Worm (Caenorhabditis elegans) whole organism, L3 larva: ENCODE measurements around the gene W08G11.5.

Experiments used
- R02D3.7 ChIP-seq: fragments of 150-350 bp; optimal IDR thresholded peaks from 2 replicates; lab custom pipeline; 2014; ENCODE audit warnings: missing biosample characterization, missing genetic modification characterization
- aly-2 ChIP-seq: fragments of 150-350 bp; optimal IDR thresholded peaks from 2 replicates; lab custom pipeline; 2014; ENCODE audit warnings: missing biosample characterization, missing genetic modification characterization
- ceh-82 ChIP-seq: fragments of 150-350 bp; optimal IDR thresholded peaks from 2 replicates; lab custom pipeline; 2014; ENCODE audit warnings: missing biosample characterization, missing genetic modification characterization
- nhr-11 ChIP-seq: fragments of 150-350 bp; optimal IDR thresholded peaks from 2 replicates; lab custom pipeline; 2014; ENCODE audit warnings: missing biosample characterization, missing genetic modification characterization
- nhr-25 ChIP-seq: sonication (generic microtip); optimal IDR thresholded peaks from 2 replicates; lab custom pipeline; 2017; ENCODE audit warnings: missing biosample characterization, missing genetic modification characterization
- nhr-28 ChIP-seq: fragments of 150-350 bp; optimal IDR thresholded peaks from 2 replicates; lab custom pipeline; 2014; ENCODE audit warnings: missing biosample characterization, missing genetic modification characterization
- nhr-77 ChIP-seq: fragments of 150-350 bp; optimal IDR thresholded peaks from 2 replicates; lab custom pipeline; 2014; ENCODE audit warnings: missing biosample characterization, missing genetic modification characterization
- pha-4 ChIP-seq: fragments of 150-350 bp; optimal IDR thresholded peaks from 2 replicates; lab custom pipeline; 2014; ENCODE audit warnings: missing biosample characterization, missing genetic modification reagents, missing genetic modification characterization
- snpc-4 ChIP-seq: fragments of 150-350 bp; optimal IDR thresholded peaks from 2 replicates; lab custom pipeline; 2014; ENCODE audit warnings: missing biosample characterization, missing genetic modification characterization
- ztf-11 ChIP-seq: fragments of 150-350 bp; optimal IDR thresholded peaks from 2 replicates; lab custom pipeline; 2014; ENCODE audit warnings: missing biosample characterization, missing genetic modification characterization

ce11 chrV:16350061-16350460, 3.8 kb upstream of the W08G11.5 start:
- TF ChIP-seq nhr-11 (no peak), aly-2 (tag; lab: Kevin White, UChicago) (no peak), nhr-77 (no peak), nhr-25 (tag; lab: Kevin White, UChicago) (no peak), R02D3.7 (no peak), ztf-11 (tag; lab: Kevin White, UChicago) (no peak), ceh-82 (no peak), snpc-4 (tag; lab: Kevin White, UChicago) (no peak), pha-4 (tag; lab: Kevin White, UChicago) (no peak), nhr-28 (no peak)
